Worm (Caenorhabditis elegans) whole organism, L1 larva: Measurements from ENCODE around the gene str-236.

Experiments
- aly-2 ChIP-seq: fragments of 150-350 bp; optimal IDR thresholded peaks from 2 replicates; lab custom pipeline; 2014; ENCODE audit warnings: missing biosample characterization, missing genetic modification characterization
- ces-1 ChIP-seq: fragments of 150-350 bp; optimal IDR thresholded peaks from 2 replicates; lab custom pipeline; 2014; ENCODE audit warnings: missing biosample characterization, missing genetic modification reagents, missing genetic modification characterization
- egl-27 ChIP-seq, 2 experiments: fragments of 150-350 bp in 1 of 2; sonication (generic microtip); optimal IDR thresholded peaks; 3 replicates each; lab custom pipeline; 2017 to 2018; ENCODE audit warnings: missing biosample characterization in 2 of 2, missing genetic modification characterization in 2 of 2, missing genetic modification reagents in 2 of 2
- jun-1 ChIP-seq: fragments of 150-350 bp; optimal IDR thresholded peaks from 2 replicates; lab custom pipeline; 2014; ENCODE audit warnings: missing biosample characterization, missing genetic modification reagents, missing genetic modification characterization
- lsy-2 ChIP-seq, 2 experiments: fragments of 150-350 bp; optimal IDR thresholded peaks; 2 replicates each; lab custom pipeline; 2014; ENCODE audit warnings: missing biosample characterization in 2 of 2, missing genetic modification characterization in 2 of 2
- nhr-237 ChIP-seq: fragments of 150-350 bp; optimal IDR thresholded peaks from 2 replicates; lab custom pipeline; 2014; ENCODE audit warnings: missing biosample characterization, missing genetic modification characterization
- nhr-47 ChIP-seq: sonication (generic microtip); optimal IDR thresholded peaks from 2 replicates; lab custom pipeline; 2016; ENCODE audit warnings: mild to moderate bottlenecking, missing genetic modification characterization, moderate library complexity, missing compliant biosample characterization
- nhr-76 ChIP-seq: sonication (generic microtip); optimal IDR thresholded peaks from 2 replicates; lab custom pipeline; 2017; ENCODE audit warnings: missing biosample characterization, missing genetic modification characterization
- nhr-77 ChIP-seq: fragments of 150-350 bp; optimal IDR thresholded peaks from 2 replicates; lab custom pipeline; 2014; ENCODE audit warnings: missing biosample characterization, missing genetic modification characterization
- pqm-1 ChIP-seq: sonication (generic microtip); optimal IDR thresholded peaks from 3 replicates; lab custom pipeline; 2017; ENCODE audit warnings: missing biosample characterization, missing genetic modification characterization
- unc-86 ChIP-seq: sonication (generic microtip); optimal IDR thresholded peaks from 2 replicates; lab custom pipeline; 2016; ENCODE audit warnings: missing genetic modification characterization, missing compliant biosample characterization
- unc-98 ChIP-seq: fragments of 200-800 bp; sonication (Bioruptor generic); IDR thresholded peaks from 2 replicates; pipeline ENCODE4 v1.3.6; 2022; ENCODE audit warnings: missing genetic modification characterization, missing compliant biosample characterization

ce11 chrV:1481742-1482141 is 46.1 kb downstream of the str-236 start, which contains the start of gene C38C3.4:
- no peak for TF ChIP-seq nhr-47 (tag; lab: Kevin White, UChicago)
- TF ChIP-seq nhr-77 (tag; lab: Kevin White, UChicago), result no peak
- TF ChIP-seq egl-27 (tag; optimal IDR thresholded peaks at IDR 0.05; lab: Kevin White, UChicago), result no peak
- TF ChIP-seq jun-1 (tag; lab: Kevin White, UChicago), result no peak
- no peak for TF ChIP-seq nhr-76 (tag; lab: Kevin White, UChicago)
- TF ChIP-seq aly-2 (tag; lab: Kevin White, UChicago), result no peak
- no peak for TF ChIP-seq lsy-2 (tag; optimal IDR thresholded peaks at IDR 0.05; lab: Kevin White, UChicago)
- no peak for TF ChIP-seq unc-86
- no peak for TF ChIP-seq ces-1 (GFP tag; lab: Kevin White, UChicago)
- TF ChIP-seq unc-98, result no peak
- no peak for TF ChIP-seq nhr-237 (tag; lab: Kevin White, UChicago)
- no peak for TF ChIP-seq pqm-1 (tag; lab: Kevin White, UChicago)
